Fruit fly (Drosophila melanogaster) whole organism, pupa: ENCODE measurements around the gene TfIIA-S.

ENCODE experiments used
- CG8301 ChIP-seq: fragments of 200-800 bp; sonication (Bioruptor generic); optimal IDR thresholded peaks from 2 replicates; lab custom pipeline; 2018; ENCODE audit warnings: missing biosample characterization, mild to moderate bottlenecking, missing genetic modification characterization
- Pif1A ChIP-seq: fragments of 200-800 bp; sonication (Bioruptor generic); optimal IDR thresholded peaks from 3 replicates; lab custom pipeline; 2016; ENCODE audit warnings: missing biosample characterization, missing genetic modification characterization

DNA sequence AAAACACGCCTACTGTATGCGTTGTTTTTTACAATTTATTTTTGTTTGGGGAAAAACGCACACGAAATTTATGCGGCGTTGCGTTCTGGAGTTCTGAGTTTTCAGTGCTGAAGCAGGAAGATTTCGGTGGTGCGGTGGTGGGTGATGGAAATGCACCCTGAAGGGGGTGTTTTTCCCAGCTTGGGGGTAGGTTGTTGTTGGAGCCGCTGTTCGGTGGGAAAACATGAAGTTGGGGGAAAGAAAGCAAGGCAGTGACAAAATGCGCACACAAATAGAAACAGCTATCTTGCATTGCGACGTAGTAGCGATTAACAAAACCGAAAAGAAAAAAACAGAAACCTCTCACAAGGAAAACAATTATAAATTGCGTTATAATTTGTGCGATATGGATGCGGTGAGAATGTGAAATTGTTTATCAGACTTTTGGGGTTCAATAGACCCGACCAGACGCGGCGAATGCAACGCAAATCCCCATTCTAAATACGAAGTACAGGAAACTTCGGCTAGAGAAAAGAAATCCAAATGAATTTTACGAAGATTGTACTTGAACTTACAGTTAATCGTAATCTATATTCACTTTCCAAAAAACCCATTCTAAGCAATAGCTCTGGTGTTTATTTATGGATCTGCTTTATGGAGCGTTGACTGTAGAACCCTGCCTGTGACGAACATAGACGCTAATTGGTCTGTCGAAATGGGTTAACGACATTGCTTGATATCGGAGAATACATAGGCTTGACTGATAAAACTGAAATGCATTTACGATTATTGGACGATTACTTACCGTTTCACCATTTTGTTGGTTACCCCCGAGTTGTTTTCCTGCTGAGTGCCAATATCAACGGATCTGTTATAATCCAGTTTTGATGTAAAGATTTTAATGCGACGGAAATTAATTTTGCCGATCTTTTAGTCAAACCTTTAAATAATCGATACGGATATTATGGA lies 2.3 kb downstream of the TfIIA-S start:
- TF ChIP-seq CG8301 (tag; lab: Kevin White, UChicago) (no peak), Pif1A (GFP tag; lab: Kevin White, UChicago) (no peak)
